Worm (Caenorhabditis elegans) whole organism, late embryonic: ENCODE results near the gene mdt-30.

Source experiments
- ceh-31 ChIP-seq: sonication (generic microtip); optimal IDR thresholded peaks from 2 replicates; lab custom pipeline; 2016; ENCODE audit warnings: missing genetic modification characterization, missing compliant biosample characterization
- ceh-45 ChIP-seq: fragments of 200-800 bp; sonication (Bioruptor generic); IDR thresholded peaks from 2 replicates; pipeline ENCODE4 v1.3.6; 2022; ENCODE audit warnings: missing genetic modification reagents, missing genetic modification characterization, missing compliant biosample characterization
- fkh-10 ChIP-seq: fragments of 150-350 bp; optimal IDR thresholded peaks from 2 replicates; lab custom pipeline; 2014; ENCODE audit warnings: missing biosample characterization, missing genetic modification reagents, missing genetic modification characterization
- hlh-13 ChIP-seq: fragments of 200-800 bp; sonication (Bioruptor generic); optimal IDR thresholded peaks from 2 replicates; lab custom pipeline; 2018; ENCODE audit warnings: mild to moderate bottlenecking, missing genetic modification characterization, missing compliant biosample characterization
- lim-6 ChIP-seq: sonication (generic microtip); optimal IDR thresholded peaks from 2 replicates; lab custom pipeline; 2016; ENCODE audit warnings: missing genetic modification characterization, missing compliant biosample characterization
- nhr-11 ChIP-seq: fragments of 150-350 bp; optimal IDR thresholded peaks from 2 replicates; lab custom pipeline; 2014; ENCODE audit warnings: missing biosample characterization, missing genetic modification characterization
- pha-4 ChIP-seq: fragments of 150-350 bp; optimal IDR thresholded peaks from 2 replicates; lab custom pipeline; 2018; ENCODE audit warnings: missing biosample characterization, missing genetic modification reagents, missing genetic modification characterization
- tbx-2 ChIP-seq: sonication (generic microtip); optimal IDR thresholded peaks from 2 replicates; lab custom pipeline; 2016; ENCODE audit warnings: missing genetic modification characterization, missing compliant biosample characterization

DNA sequence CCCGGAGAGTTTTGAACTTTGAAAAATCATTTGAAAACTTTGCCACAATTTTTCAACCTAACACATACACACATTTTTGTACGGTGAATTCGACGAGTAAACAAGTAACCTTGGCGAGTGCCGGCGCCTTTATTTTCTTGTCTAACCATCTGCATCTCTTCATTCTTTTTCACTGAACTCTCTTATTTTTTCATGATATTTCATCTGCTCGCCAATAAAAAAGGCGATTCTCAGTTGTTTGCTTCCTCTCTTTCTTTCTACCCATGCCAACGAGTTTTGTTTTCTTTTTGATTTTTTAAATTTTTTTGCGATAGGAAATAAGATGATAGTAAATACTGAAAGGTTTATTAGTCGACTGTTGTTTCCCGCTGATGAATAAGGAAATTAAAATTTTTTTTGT, 49.1 kb downstream of the mdt-30 start:
- no peak for TF ChIP-seq pha-4 (tag; lab: Kevin White, UChicago)
- TF ChIP-seq tbx-2 (tag; lab: Kevin White, UChicago) = no peak
- no peak for TF ChIP-seq ceh-31 (tag; lab: Kevin White, UChicago)
- TF ChIP-seq nhr-11 (tag; lab: Kevin White, UChicago) = no peak
- no peak for TF ChIP-seq fkh-10 (GFP tag; lab: Kevin White, UChicago)
- no peak for TF ChIP-seq lim-6 (tag; lab: Kevin White, UChicago)
- TF ChIP-seq hlh-13 = no peak
- TF ChIP-seq ceh-45 (GFP tag; lab: Robert Waterston, UW) = no peak
